Fruit fly (Drosophila melanogaster) whole organism, embryonic: ENCODE measurements around the gene Kaz-m1.

ENCODE experiments used
- Atf-2 ChIP-seq: fragments of 200-800 bp; sonication (Bioruptor generic); optimal IDR thresholded peaks from 2 replicates; lab custom pipeline; 2016; ENCODE audit warnings: missing biosample characterization, missing genetic modification characterization
- B-H2 ChIP-seq: fragments of 200-800 bp; sonication (Bioruptor generic); optimal IDR thresholded peaks from 2 replicates; lab custom pipeline; 2018; ENCODE audit warnings: missing biosample characterization, mild to moderate bottlenecking, missing genetic modification characterization
- CG10565 ChIP-seq: fragments of 200-800 bp; sonication (Bioruptor generic); optimal IDR thresholded peaks from 3 replicates; lab custom pipeline; 2016; ENCODE audit warnings: missing biosample characterization, mild to moderate bottlenecking, missing genetic modification characterization
- CG12104 ChIP-seq: fragments of 200-800 bp; sonication (Bioruptor generic); optimal IDR thresholded peaks from 3 replicates; lab custom pipeline; 2016; ENCODE audit warnings: missing biosample characterization, missing genetic modification characterization
- CG12769 ChIP-seq: fragments of 200-800 bp; sonication (Bioruptor generic); optimal IDR thresholded peaks from 2 replicates; lab custom pipeline; 2019; ENCODE audit warnings: missing biosample characterization, mild to moderate bottlenecking, missing genetic modification characterization, moderate library complexity
- CG13296 ChIP-seq: fragments of 200-800 bp; sonication (Bioruptor generic); optimal IDR thresholded peaks from 3 replicates; lab custom pipeline; 2018; ENCODE audit warnings: missing biosample characterization, mild to moderate bottlenecking, missing genetic modification characterization
- CG14667 ChIP-seq: fragments of 200-800 bp; sonication (Bioruptor generic); IDR thresholded peaks from 2 replicates; pipeline ENCODE4 v1.3.6; 2022; ENCODE audit warnings: missing biosample characterization, missing genetic modification characterization
- CG14710 ChIP-seq: fragments of 200-800 bp; sonication (Bioruptor generic); optimal IDR thresholded peaks from 3 replicates; lab custom pipeline; 2019; ENCODE audit warnings: missing biosample characterization, mild to moderate bottlenecking, missing genetic modification characterization, moderate library complexity
- CG15073 ChIP-seq: fragments of 200-800 bp; sonication (Bioruptor generic); optimal IDR thresholded peaks from 2 replicates; lab custom pipeline; 2016; ENCODE audit warnings: missing biosample characterization, missing genetic modification characterization
- CG18599 ChIP-seq: fragments of 200-800 bp; sonication (Bioruptor generic); optimal IDR thresholded peaks from 3 replicates; lab custom pipeline; 2017; ENCODE audit warnings: missing biosample characterization, missing genetic modification characterization, mild to moderate bottlenecking, moderate library complexity, missing genetic modification reagents
- CG31365 ChIP-seq: fragments of 200-800 bp; sonication (Bioruptor generic); optimal IDR thresholded peaks from 2 replicates; lab custom pipeline; 2018; ENCODE audit warnings: missing biosample characterization, mild to moderate bottlenecking, missing genetic modification characterization
- CG3847 ChIP-seq: fragments of 200-800 bp; sonication (Bioruptor generic); IDR thresholded peaks from 2 replicates; pipeline ENCODE4 v1.3.6; 2022; ENCODE audit warnings: missing biosample characterization, missing genetic modification characterization
- CG4707 ChIP-seq: fragments of 200-800 bp; sonication (Bioruptor generic); optimal IDR thresholded peaks from 2 replicates; lab custom pipeline; 2018; ENCODE audit warnings: missing biosample characterization, mild to moderate bottlenecking, missing genetic modification characterization, moderate library complexity
- CG6791 ChIP-seq: fragments of 200-800 bp; sonication (Bioruptor generic); IDR thresholded peaks from 3 replicates; pipeline ENCODE4 v1.3.6; 2022; ENCODE audit warnings: missing biosample characterization, missing genetic modification characterization; ENCODE audit not compliant: partially characterized antibody
- CG7271 ChIP-seq: fragments of 200-800 bp; sonication (Bioruptor generic); optimal IDR thresholded peaks from 2 replicates; lab custom pipeline; 2018; ENCODE audit warnings: missing biosample characterization, mild to moderate bottlenecking, missing genetic modification characterization, moderate library complexity
- CG7372 ChIP-seq: fragments of 200-800 bp; sonication (Bioruptor generic); IDR thresholded peaks from 2 replicates; pipeline ENCODE4 v1.3.6; 2022; ENCODE audit warnings: missing biosample characterization, missing genetic modification characterization
- CG9727 ChIP-seq: fragments of 200-800 bp; sonication (Bioruptor generic); optimal IDR thresholded peaks from 3 replicates; lab custom pipeline; 2017; ENCODE audit warnings: missing biosample characterization, mild to moderate bottlenecking, missing genetic modification characterization
- CkIIα-i1 ChIP-seq: fragments of 200-800 bp; sonication (Bioruptor generic); IDR thresholded peaks from 2 replicates; pipeline ENCODE4 v1.3.6; 2022; ENCODE audit warnings: missing biosample characterization, missing genetic modification characterization
- Elba2 ChIP-seq: fragments of 200-800 bp; sonication (Bioruptor generic); optimal IDR thresholded peaks from 3 replicates; lab custom pipeline; 2016; ENCODE audit warnings: missing biosample characterization, missing genetic modification characterization
- H2.0 ChIP-seq: fragments of 200-800 bp; sonication (Bioruptor generic); IDR thresholded peaks from 2 replicates; pipeline ENCODE4 v1.3.6; 2022; ENCODE audit warnings: missing biosample characterization, missing genetic modification characterization
- Hmr ChIP-seq: fragments of 200-800 bp; sonication (Bioruptor generic); optimal IDR thresholded peaks from 3 replicates; lab custom pipeline; 2017; ENCODE audit warnings: mild to moderate bottlenecking, missing biosample characterization, missing genetic modification reagents, missing genetic modification characterization
- Hr39 ChIP-seq: fragments of >200 bp; optimal IDR thresholded peaks from 2 replicates; lab custom pipeline; 2017
- MBD-R2 ChIP-seq: fragments of 200-800 bp; sonication (Bioruptor generic); IDR thresholded peaks from 2 replicates; pipeline ENCODE4 v1.3.6; 2022; ENCODE audit warnings: missing biosample characterization, missing genetic modification characterization
- Max ChIP-seq: fragments of 200-800 bp; sonication (Bioruptor generic); optimal IDR thresholded peaks from 2 replicates; lab custom pipeline; 2016; ENCODE audit warnings: missing biosample characterization, mild to moderate bottlenecking, missing genetic modification characterization
- Meics ChIP-seq: fragments of 200-800 bp; sonication (Bioruptor generic); optimal IDR thresholded peaks from 2 replicates; lab custom pipeline; 2017; ENCODE audit warnings: missing biosample characterization, mild to moderate bottlenecking, missing genetic modification characterization
- Neu2 ChIP-seq: fragments of 200-800 bp; sonication (Bioruptor generic); optimal IDR thresholded peaks from 3 replicates; lab custom pipeline; 2016; ENCODE audit warnings: missing biosample characterization, missing genetic modification characterization, borderline replicate concordance
- Pdp1 ChIP-seq, 2 experiments: fragments of 200-800 bp; sonication (Bioruptor generic); optimal IDR thresholded peaks; 3 replicates each; lab custom pipeline; 2016; ENCODE audit warnings: missing biosample characterization in 2 of 2, missing genetic modification characterization in 2 of 2, mild to moderate bottlenecking in 1 of 2, moderate library complexity in 1 of 2
- Sox102F ChIP-seq: fragments of 200-800 bp; sonication (Bioruptor generic); optimal IDR thresholded peaks from 2 replicates; lab custom pipeline; 2018; ENCODE audit warnings: missing biosample characterization, mild to moderate bottlenecking, missing genetic modification characterization, moderate library complexity
- Sry-β ChIP-seq: fragments of 200-800 bp; sonication (Bioruptor generic); optimal IDR thresholded peaks from 2 replicates; lab custom pipeline; 2018; ENCODE audit warnings: missing biosample characterization, mild to moderate bottlenecking, missing genetic modification characterization, moderate library complexity
- Ssrp ChIP-seq: fragments of 200-800 bp; sonication (Bioruptor generic); optimal IDR thresholded peaks from 2 replicates; lab custom pipeline; 2018; ENCODE audit warnings: missing biosample characterization, mild to moderate bottlenecking, missing genetic modification characterization, moderate library complexity
- TFAM ChIP-seq: fragments of 200-800 bp; sonication (Bioruptor generic); optimal IDR thresholded peaks from 2 replicates; lab custom pipeline; 2017; ENCODE audit warnings: missing biosample characterization, missing genetic modification characterization, inconsistent platforms
- bowl ChIP-seq: fragments of 200-800 bp; sonication (Bioruptor generic); IDR thresholded peaks from 2 replicates; pipeline ENCODE4 v1.3.6; 2022; ENCODE audit warnings: missing biosample characterization, missing genetic modification characterization
- caup ChIP-seq: fragments of 200-800 bp; sonication (Bioruptor generic); optimal IDR thresholded peaks from 3 replicates; lab custom pipeline; 2017; ENCODE audit warnings: missing biosample characterization, mild to moderate bottlenecking, missing genetic modification characterization, moderate library complexity; ENCODE audit not compliant: severe bottlenecking
- chm ChIP-seq: fragments of 200-800 bp; sonication (Bioruptor generic); IDR thresholded peaks from 2 replicates; pipeline ENCODE4 v1.3.6; 2022; ENCODE audit warnings: missing biosample characterization, missing genetic modification characterization
- chn ChIP-seq: fragments of 200-800 bp; sonication (Bioruptor generic); optimal IDR thresholded peaks from 2 replicates; lab custom pipeline; 2016; ENCODE audit warnings: missing biosample characterization, missing genetic modification characterization
- dati ChIP-seq: fragments of 200-800 bp; sonication (Bioruptor generic); IDR thresholded peaks from 2 replicates; pipeline ENCODE4 v1.3.6; 2022; ENCODE audit warnings: missing biosample characterization, missing genetic modification characterization
- emc ChIP-seq: fragments of 200-800 bp; sonication (Bioruptor generic); optimal IDR thresholded peaks from 2 replicates; lab custom pipeline; 2016; ENCODE audit warnings: missing biosample characterization, missing genetic modification characterization
- ewg ChIP-seq: fragments of 200-800 bp; sonication (Bioruptor generic); optimal IDR thresholded peaks from 3 replicates; lab custom pipeline; 2017; ENCODE audit warnings: mild to moderate bottlenecking, missing biosample characterization, missing genetic modification reagents, missing genetic modification characterization
- fu2 ChIP-seq: fragments of 200-800 bp; sonication (Bioruptor generic); optimal IDR thresholded peaks from 2 replicates; lab custom pipeline; 2016; ENCODE audit warnings: missing biosample characterization, missing genetic modification characterization
- gem ChIP-seq: fragments of 200-800 bp; sonication (Bioruptor generic); optimal IDR thresholded peaks from 2 replicates; lab custom pipeline; 2019; ENCODE audit warnings: missing biosample characterization, mild to moderate bottlenecking, missing genetic modification characterization, moderate library complexity
- gsb ChIP-seq: fragments of 200-800 bp; sonication (Bioruptor generic); IDR thresholded peaks from 2 replicates; pipeline ENCODE4 v1.3.6; 2022; ENCODE audit warnings: missing biosample characterization, missing genetic modification characterization
- gsb-n ChIP-seq: fragments of 200-800 bp; sonication (Bioruptor generic); optimal IDR thresholded peaks from 3 replicates; lab custom pipeline; 2018; ENCODE audit warnings: missing biosample characterization, mild to moderate bottlenecking, missing genetic modification characterization
- lilli ChIP-seq: fragments of 200-800 bp; sonication (Bioruptor generic); optimal IDR thresholded peaks from 3 replicates; lab custom pipeline; 2016; ENCODE audit warnings: missing biosample characterization, missing genetic modification characterization
- luna ChIP-seq: fragments of 200-800 bp; sonication (Bioruptor generic); optimal IDR thresholded peaks from 2 replicates; lab custom pipeline; 2016; ENCODE audit warnings: missing biosample characterization, missing genetic modification characterization
- sima ChIP-seq: fragments of 200-800 bp; sonication (Bioruptor generic); optimal IDR thresholded peaks from 2 replicates; lab custom pipeline; 2016; ENCODE audit warnings: missing biosample characterization, missing genetic modification characterization
- tio ChIP-seq: fragments of 200-800 bp; sonication (Bioruptor generic); optimal IDR thresholded peaks from 2 replicates; lab custom pipeline; 2017; ENCODE audit warnings: missing biosample characterization, missing genetic modification characterization, inconsistent platforms
- tup ChIP-seq: fragments of 200-800 bp; sonication (Bioruptor generic); optimal IDR thresholded peaks from 2 replicates; lab custom pipeline; 2016; ENCODE audit warnings: missing biosample characterization, mild to moderate bottlenecking, missing genetic modification characterization, moderate library complexity
- zfh2 ChIP-seq: fragments of 200-800 bp; sonication (Bioruptor generic); optimal IDR thresholded peaks from 2 replicates; lab custom pipeline; 2016; ENCODE audit warnings: missing biosample characterization, missing genetic modification characterization

Gene Kaz-m1

DNA sequence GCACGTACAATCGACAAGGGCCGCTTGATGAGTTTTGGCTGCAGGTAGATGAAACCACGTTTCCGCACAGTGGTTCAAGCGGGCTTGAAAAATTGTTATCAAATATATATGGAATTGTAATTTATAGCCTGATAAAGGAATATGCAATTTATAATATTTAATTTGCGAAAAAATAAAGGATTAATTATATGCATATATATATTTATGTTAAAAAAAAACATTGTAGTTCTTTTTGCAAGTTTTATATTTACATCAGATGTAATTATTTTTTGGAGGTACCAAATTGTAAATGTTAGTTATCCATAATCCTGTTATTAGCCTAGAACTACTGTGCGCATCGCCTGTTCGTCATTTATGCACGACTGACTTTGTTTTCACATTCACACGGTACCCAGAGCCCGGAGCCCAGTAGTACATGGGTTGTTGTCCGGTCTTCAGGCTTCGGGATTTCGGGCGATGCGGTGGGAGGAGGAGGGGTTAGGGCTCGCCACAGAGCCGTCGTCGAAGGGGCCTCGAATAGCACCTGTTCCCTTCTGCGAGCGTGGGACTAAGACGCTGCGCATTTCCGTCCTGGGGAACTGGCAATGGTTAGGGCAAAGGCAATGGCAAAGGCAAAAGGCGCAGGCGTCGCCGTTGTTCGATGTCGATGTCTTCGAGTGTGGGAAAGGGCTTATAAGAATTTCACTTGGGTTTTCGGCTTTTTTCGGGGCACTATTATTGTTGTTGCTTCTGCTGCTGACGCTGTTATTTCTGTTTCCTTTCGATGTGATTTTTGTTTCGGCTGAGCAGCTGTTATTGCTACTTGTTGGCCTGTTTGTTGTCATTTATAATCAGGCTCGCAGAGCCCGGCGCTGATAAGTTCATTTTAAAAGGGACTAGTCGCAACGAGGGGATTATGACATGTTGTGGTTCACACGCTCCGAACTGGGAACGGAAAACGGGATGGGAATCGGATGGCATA is 3.5 kb downstream of the Kaz-m1 start (continued):
- TF ChIP-seq chn (GFP tag; lab: Kevin White, UChicago) (no peak), luna (GFP tag; lab: Kevin White, UChicago) (no peak), ewg (GFP tag; lab: Kevin White, UChicago) (peak; percentile 36), lilli (no peak), CkIIα-i1 (GFP tag; lab: Robert Waterston, UW) (no peak), dati (GFP tag; lab: Robert Waterston, UW) (no peak), fu2 (no peak), CG6791 (no peak), CG12104 (peak; percentile 71), CG14710 (tag; lab: Kevin White, UChicago) (peak; percentile 96), CG3847 (GFP tag; lab: Robert Waterston, UW) (peak; percentile 15; the same call in 1 of the 2 replicates), emc (GFP tag; lab: Kevin White, UChicago) (no peak), Pdp1 (GFP tag; optimal IDR thresholded peaks at IDR 0.05; lab: Kevin White, UChicago) (peak in 1 of 2 experiments; percentile 10), CG7271 (tag; lab: Kevin White, UChicago) (peak; percentile 91), CG10565 (peak; percentile 22), gsb (GFP tag; lab: Robert Waterston, UW) (no peak), Elba2 (GFP tag; lab: Kevin White, UChicago) (peak; percentile 20), B-H2 (GFP tag; lab: Kevin White, UChicago) (no peak), gem (tag; lab: Kevin White, UChicago) (peak; percentile 95), MBD-R2 (GFP tag; lab: Robert Waterston, UW) (no peak), chm (peak; percentile 46; the same call in 1 of the 2 replicates), CG4707 (no peak), Sry-β (GFP tag; lab: Kevin White, UChicago) (no peak), H2.0 (peak; percentile 35; the same call in 1 of the 2 replicates), sima (GFP tag; lab: Kevin White, UChicago) (no peak), CG13296 (peak; percentile 32), CG31365 (no peak), CG14667 (GFP tag; lab: Robert Waterston, UW) (peak; percentile 59), Atf-2 (GFP tag; lab: Kevin White, UChicago) (no peak), caup (GFP tag; lab: Kevin White, UChicago) (peak; percentile 19), Hr39 (lab: Kevin White, UChicago) (no peak), TFAM (no peak), CG12769 (tag; lab: Kevin White, UChicago) (no peak), Sox102F (peak; percentile 82), bowl (GFP tag; lab: Robert Waterston, UW) (no peak), CG9727 (GFP tag; lab: Kevin White, UChicago) (peak; percentile 97), Max (GFP tag; lab: Kevin White, UChicago) (peak; percentile 41), zfh2 (GFP tag; lab: Kevin White, UChicago) (no peak), CG7372 (GFP tag; lab: Robert Waterston, UW) (peak; percentile 31; the same call in 1 of the 2 replicates), gsb-n (peak; percentile 95), Ssrp (peak; percentile 92), Meics (GFP tag; lab: Kevin White, UChicago) (peak; percentile 46), Neu2 (GFP tag; lab: Kevin White, UChicago) (no peak), CG18599 (GFP tag; lab: Kevin White, UChicago) (peak; percentile 69), CG15073 (GFP tag; lab: Kevin White, UChicago) (no peak), tup (GFP tag; lab: Kevin White, UChicago) (no peak), Hmr (GFP tag; lab: Kevin White, UChicago) (peak; percentile 21), tio (GFP tag; lab: Kevin White, UChicago) (peak; percentile 79)
